Worm (Caenorhabditis elegans) whole organism, L2 larva: Measurements from ENCODE around the gene ZC190.2.

Experiments used
- C34F6.9 ChIP-seq: fragments of 150-350 bp; optimal IDR thresholded peaks from 2 replicates; lab custom pipeline; 2014; ENCODE audit warnings: missing biosample characterization, missing genetic modification characterization
- Y55F3AM.14 ChIP-seq: fragments of 200-800 bp; sonication (Bioruptor generic); optimal IDR thresholded peaks from 2 replicates; lab custom pipeline; 2018; ENCODE audit warnings: mild to moderate bottlenecking, missing genetic modification characterization, missing compliant biosample characterization
- ZK546.5 ChIP-seq: sonication (generic microtip); optimal IDR thresholded peaks from 2 replicates; lab custom pipeline; 2017; ENCODE audit warnings: missing biosample characterization, missing genetic modification characterization
- aly-2 ChIP-seq: fragments of 150-350 bp; optimal IDR thresholded peaks from 2 replicates; lab custom pipeline; 2014; ENCODE audit warnings: missing biosample characterization, missing genetic modification characterization
- ceh-16 ChIP-seq: fragments of 150-350 bp; optimal IDR thresholded peaks from 2 replicates; lab custom pipeline; 2014; ENCODE audit warnings: missing biosample characterization, missing genetic modification characterization
- ceh-82 ChIP-seq: fragments of 150-350 bp; optimal IDR thresholded peaks from 2 replicates; lab custom pipeline; 2014; ENCODE audit warnings: missing biosample characterization, missing genetic modification characterization
- crh-2 ChIP-seq: sonication (generic microtip); optimal IDR thresholded peaks from 2 replicates; lab custom pipeline; 2017; ENCODE audit warnings: missing biosample characterization, missing genetic modification characterization
- dmd-4 ChIP-seq: sonication (generic microtip); optimal IDR thresholded peaks from 2 replicates; lab custom pipeline; 2017; ENCODE audit warnings: missing biosample characterization, missing genetic modification characterization
- egl-27 ChIP-seq: sonication (generic microtip); optimal IDR thresholded peaks from 3 replicates; lab custom pipeline; 2017; ENCODE audit warnings: missing biosample characterization, missing genetic modification reagents, missing genetic modification characterization
- elt-1 ChIP-seq: fragments of 150-350 bp; optimal IDR thresholded peaks from 2 replicates; lab custom pipeline; 2014; ENCODE audit warnings: missing biosample characterization, missing genetic modification characterization
- fos-1 ChIP-seq: fragments of 150-350 bp; optimal IDR thresholded peaks from 2 replicates; lab custom pipeline; 2014; ENCODE audit warnings: missing biosample characterization, missing genetic modification characterization
- gmeb-1 ChIP-seq: fragments of 150-350 bp; optimal IDR thresholded peaks from 2 replicates; lab custom pipeline; 2014; ENCODE audit warnings: missing biosample characterization, missing genetic modification characterization
- lin-13 ChIP-seq: fragments of 150-350 bp; optimal IDR thresholded peaks from 2 replicates; lab custom pipeline; 2014; ENCODE audit warnings: missing biosample characterization, missing genetic modification reagents, missing genetic modification characterization
- lin-39 ChIP-seq: fragments of 150-350 bp; optimal IDR thresholded peaks from 2 replicates; lab custom pipeline; 2014; ENCODE audit warnings: missing biosample characterization, missing genetic modification reagents, missing genetic modification characterization
- lsy-2 ChIP-seq, 2 experiments: fragments of 150-350 bp in 1 of 2; sonication (generic microtip) in 1 of 2; optimal IDR thresholded peaks; 2 replicates each; lab custom pipeline; 2014 to 2017; ENCODE audit warnings: missing biosample characterization in 2 of 2, missing genetic modification characterization in 2 of 2
- mab-5 ChIP-seq: fragments of 150-350 bp; optimal IDR thresholded peaks from 2 replicates; lab custom pipeline; 2014; ENCODE audit warnings: missing biosample characterization, missing genetic modification characterization
- mbf-1 ChIP-seq: sonication (generic microtip); optimal IDR thresholded peaks from 2 replicates; lab custom pipeline; 2017; ENCODE audit warnings: missing biosample characterization, missing genetic modification characterization
- mdl-1 ChIP-seq, 2 experiments: fragments of 150-350 bp in 1 of 2; sonication (generic microtip) in 1 of 2; optimal IDR thresholded peaks; 2 replicates each; lab custom pipeline; 2017; ENCODE audit warnings: missing biosample characterization in 2 of 2, missing genetic modification characterization in 2 of 2
- nhr-10 ChIP-seq: sonication (generic microtip); optimal IDR thresholded peaks from 2 replicates; lab custom pipeline; 2017; ENCODE audit warnings: missing biosample characterization, missing genetic modification characterization
- nhr-12 ChIP-seq: fragments of 150-350 bp; optimal IDR thresholded peaks from 2 replicates; lab custom pipeline; 2014; ENCODE audit warnings: missing biosample characterization, missing genetic modification characterization
- nhr-21 ChIP-seq: fragments of 150-350 bp; optimal IDR thresholded peaks from 2 replicates; lab custom pipeline; 2014; ENCODE audit warnings: missing biosample characterization, missing genetic modification characterization
- nhr-23 ChIP-seq: fragments of 150-350 bp; optimal IDR thresholded peaks from 2 replicates; lab custom pipeline; 2014; ENCODE audit warnings: missing biosample characterization, missing genetic modification reagents, missing genetic modification characterization
- nhr-237 ChIP-seq: fragments of 150-350 bp; optimal IDR thresholded peaks from 2 replicates; lab custom pipeline; 2014; ENCODE audit warnings: missing biosample characterization, missing genetic modification characterization
- nhr-25 ChIP-seq: fragments of 150-350 bp; sonication (generic microtip); optimal IDR thresholded peaks from 3 replicates; lab custom pipeline; 2014; ENCODE audit warnings: missing biosample characterization, missing genetic modification characterization
- nhr-6 ChIP-seq: fragments of 150-350 bp; optimal IDR thresholded peaks from 2 replicates; lab custom pipeline; 2014; ENCODE audit warnings: missing biosample characterization, missing genetic modification characterization
- nhr-77 ChIP-seq: fragments of 150-350 bp; optimal IDR thresholded peaks from 2 replicates; lab custom pipeline; 2014; ENCODE audit warnings: missing biosample characterization, missing genetic modification characterization
- peb-1 ChIP-seq: fragments of 150-350 bp; optimal IDR thresholded peaks from 2 replicates; lab custom pipeline; 2014; ENCODE audit warnings: missing biosample characterization, missing genetic modification characterization
- skn-1 ChIP-seq: sonication (generic microtip); optimal IDR thresholded peaks from 2 replicates; lab custom pipeline; 2017; ENCODE audit warnings: missing biosample characterization, missing genetic modification characterization
- sma-3 ChIP-seq: sonication (generic microtip); optimal IDR thresholded peaks from 2 replicates; lab custom pipeline; 2016; ENCODE audit warnings: missing genetic modification reagents, missing genetic modification characterization, missing compliant biosample characterization
- snpc-4 ChIP-seq: fragments of 150-350 bp; optimal IDR thresholded peaks from 2 replicates; lab custom pipeline; 2014; ENCODE audit warnings: missing biosample characterization, missing genetic modification characterization
- unc-39 ChIP-seq: fragments of 150-350 bp; optimal IDR thresholded peaks from 2 replicates; lab custom pipeline; 2014; ENCODE audit warnings: missing biosample characterization, missing genetic modification characterization
- unc-55 ChIP-seq: fragments of 150-350 bp; sonication (generic microtip); optimal IDR thresholded peaks from 3 replicates; lab custom pipeline; 2014; ENCODE audit warnings: missing biosample characterization, missing genetic modification reagents, missing genetic modification characterization
- unc-62 ChIP-seq: fragments of 150-350 bp; optimal IDR thresholded peaks from 2 replicates; lab custom pipeline; 2014; ENCODE audit warnings: missing biosample characterization, missing genetic modification reagents, missing genetic modification characterization
- zag-1 ChIP-seq: fragments of 150-350 bp; optimal IDR thresholded peaks from 2 replicates; lab custom pipeline; 2014; ENCODE audit warnings: missing biosample characterization, missing genetic modification characterization
- ztf-1 ChIP-seq: fragments of 200-800 bp; sonication (Bioruptor generic); conservative IDR thresholded peaks from 2 replicates; pipeline ENCODE4 v1.3.6; 2022; ENCODE audit warnings: missing genetic modification characterization, missing compliant biosample characterization
- ztf-4 ChIP-seq: fragments of 150-350 bp; optimal IDR thresholded peaks from 2 replicates; lab custom pipeline; 2014; ENCODE audit warnings: missing biosample characterization, missing genetic modification characterization

The ZC190.2 gene

DNA sequence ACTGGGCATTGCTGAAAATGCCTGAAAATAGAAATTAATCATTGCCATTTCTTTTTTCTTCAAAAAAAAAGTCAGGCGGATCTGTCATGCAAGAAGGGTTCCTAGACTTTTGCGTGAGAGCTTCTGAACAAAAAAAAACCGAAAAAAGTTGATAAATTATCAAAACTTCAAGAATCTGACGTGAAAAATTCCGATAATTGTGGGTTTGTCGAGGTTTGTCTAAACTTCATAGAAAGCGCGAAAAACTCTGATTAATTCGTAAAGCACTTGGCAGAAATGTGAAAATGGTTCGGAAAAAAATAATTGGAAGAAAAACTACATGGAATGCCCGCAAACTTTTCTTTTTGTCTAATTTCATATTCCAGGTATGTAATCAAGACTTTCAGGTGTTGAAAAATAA, 7.7 kb upstream of the ZC190.2 start, which contains the start of gene ZC190.5:
TSS of gene ZC190.5 (minus strand) at position 101 of the 400 bp plus-strand sequence.
- TF ChIP-seq ceh-16 (tag; lab: Kevin White, UChicago) = no peak
- TF ChIP-seq snpc-4 (tag; lab: Kevin White, UChicago) = no peak
- TF ChIP-seq nhr-10 (tag; lab: Kevin White, UChicago) = no peak
- no peak for TF ChIP-seq sma-3 (GFP tag; lab: Kevin White, UChicago)
- TF ChIP-seq crh-2 (tag; lab: Kevin White, UChicago) = no peak
- no peak for TF ChIP-seq egl-27 (tag; lab: Kevin White, UChicago)
- TF ChIP-seq gmeb-1 (tag; lab: Kevin White, UChicago) = no peak
- TF ChIP-seq lin-13 (GFP tag; lab: Kevin White, UChicago) = no peak
- TF ChIP-seq peb-1 (tag; lab: Kevin White, UChicago) = no peak
- TF ChIP-seq nhr-237 (tag; lab: Kevin White, UChicago) = no peak
- TF ChIP-seq lin-39 (tag; lab: Kevin White, UChicago) = no peak

DNA sequence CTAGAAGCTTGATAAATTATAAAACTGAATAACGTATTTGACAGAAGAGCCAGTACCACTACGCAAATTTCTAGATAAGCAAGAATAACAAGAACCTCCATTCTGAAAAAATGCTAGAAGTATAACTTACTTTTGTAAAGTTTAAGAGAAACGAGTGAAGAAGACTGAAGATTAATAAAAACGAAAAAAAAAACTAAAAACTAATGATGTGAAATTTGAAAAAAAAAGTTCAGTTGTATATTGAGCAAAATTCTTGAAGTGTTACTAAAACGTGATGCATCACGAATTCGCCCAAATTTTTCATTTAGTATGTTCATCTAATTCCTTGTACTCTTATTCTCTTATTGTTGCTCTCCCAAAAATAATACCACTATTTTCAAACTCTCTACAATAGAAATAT, 4.0 kb upstream of the ZC190.2 start, which contains the start of gene ZC190.6:
TSS of gene ZC190.6 (minus strand) at position 101 of the 400 bp plus-strand sequence.
- TF ChIP-seq nhr-77 (tag; lab: Kevin White, UChicago) = no peak
- TF ChIP-seq zag-1 (tag; lab: Kevin White, UChicago) = no peak
- TF ChIP-seq nhr-237 (tag; lab: Kevin White, UChicago) = no peak
- TF ChIP-seq dmd-4 (tag; lab: Kevin White, UChicago) = no peak
- TF ChIP-seq, all 48 proteins: peak for 0

DNA sequence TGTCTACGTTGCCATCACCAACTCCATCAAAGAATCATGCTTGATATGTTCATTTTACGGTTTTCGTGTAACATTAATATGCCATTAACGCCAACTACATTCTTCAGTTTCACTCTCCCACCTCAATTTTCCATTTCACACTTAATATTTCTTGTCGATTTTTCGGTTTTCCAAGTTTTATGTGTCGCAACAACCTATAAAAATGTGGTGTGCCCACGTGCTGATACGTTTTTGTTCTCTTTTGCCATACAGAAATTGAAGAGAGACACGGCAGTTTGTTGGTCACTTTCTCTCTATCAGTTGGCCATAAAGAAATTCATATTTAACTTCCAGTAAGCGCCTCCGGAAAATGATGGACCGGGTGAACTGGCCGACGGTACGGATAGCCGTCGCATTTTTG, 1.6 kb downstream of the ZC190.2 start, which contains the start of gene cln-3.3:
TSS of gene cln-3.3 (plus strand) at position 334 of the 400 bp plus-strand sequence.
- TF ChIP-seq fos-1 (tag; lab: Kevin White, UChicago) (peak; percentile 15), aly-2 (tag; lab: Kevin White, UChicago) (no peak)

DNA sequence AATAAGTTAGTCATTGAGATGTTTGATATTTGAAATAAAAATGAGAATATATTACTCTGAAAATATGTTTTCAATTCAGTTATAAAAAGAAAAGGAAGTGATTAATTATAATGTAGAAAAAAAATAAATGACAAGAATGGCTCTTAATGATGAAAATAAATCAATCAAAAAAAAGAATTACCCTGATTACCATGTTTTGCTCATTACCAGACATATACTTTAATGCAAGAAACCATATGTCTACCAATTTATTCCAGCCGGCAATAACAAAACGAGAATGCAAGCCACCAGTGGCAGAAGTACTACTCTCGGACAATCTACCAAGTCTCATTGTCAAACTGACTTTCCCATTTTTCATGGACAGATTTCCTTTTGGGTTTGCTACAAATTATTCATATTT, 2.6 kb downstream of the ZC190.2 start:
- no peak for TF ChIP-seq zag-1 (tag; lab: Kevin White, UChicago)
- TF ChIP-seq mbf-1 (tag; lab: Kevin White, UChicago) = no peak
- TF ChIP-seq gmeb-1 (tag; lab: Kevin White, UChicago) = no peak
- no peak for TF ChIP-seq lin-39 (tag; lab: Kevin White, UChicago)
- TF ChIP-seq ztf-4 (tag; lab: Kevin White, UChicago) = no peak
- no peak for TF ChIP-seq ZK546.5 (tag; lab: Kevin White, UChicago)
- no peak for TF ChIP-seq ceh-16 (tag; lab: Kevin White, UChicago)
- no peak for TF ChIP-seq egl-27 (tag; lab: Kevin White, UChicago)
- no peak for TF ChIP-seq Y55F3AM.14 (GFP tag; lab: Kevin White, UChicago)
- no peak for TF ChIP-seq nhr-10 (tag; lab: Kevin White, UChicago)
- no peak for TF ChIP-seq crh-2 (tag; lab: Kevin White, UChicago)
- TF ChIP-seq elt-1 = no peak
- TF ChIP-seq skn-1 (tag; lab: Kevin White, UChicago) = no peak
- TF ChIP-seq nhr-6 (tag; lab: Kevin White, UChicago) = no peak
- no peak for TF ChIP-seq nhr-25 (tag; lab: Kevin White, UChicago)
- no peak for TF ChIP-seq mab-5 (tag; lab: Kevin White, UChicago)
- TF ChIP-seq, all 48 proteins: peak for 0

DNA sequence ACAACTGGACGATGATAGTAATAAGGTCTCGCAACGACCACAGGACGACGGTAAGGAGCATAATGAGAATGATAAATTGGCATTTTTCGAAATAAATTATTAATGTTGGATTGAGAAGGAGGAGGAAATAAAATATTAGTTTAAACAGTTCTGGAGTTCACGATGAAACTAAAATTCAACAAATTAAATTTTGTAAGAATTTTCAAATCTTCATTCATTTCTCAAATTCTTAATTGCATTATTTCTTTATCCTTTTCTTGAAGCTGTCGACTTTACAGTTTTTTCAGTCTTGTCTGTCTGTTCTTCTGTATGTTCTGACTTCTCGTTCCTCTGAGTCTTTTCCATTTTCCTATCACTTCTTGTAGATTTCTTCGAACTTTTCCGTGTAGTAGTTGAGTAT, 5.6 kb downstream of the ZC190.2 start, which contains the start of gene ZC190.7:
TSS of gene ZC190.7 (minus strand) at position 101 of the 400 bp plus-strand sequence.
- TF ChIP-seq lsy-2 (tag; optimal IDR thresholded peaks at IDR 0.05; lab: Kevin White, UChicago) (no peak), ceh-82 (no peak), unc-62 (GFP tag; lab: Kevin White, UChicago) (no peak), C34F6.9 (tag; lab: Kevin White, UChicago) (no peak), mab-5 (tag; lab: Kevin White, UChicago) (no peak), dmd-4 (tag; lab: Kevin White, UChicago) (no peak)

DNA sequence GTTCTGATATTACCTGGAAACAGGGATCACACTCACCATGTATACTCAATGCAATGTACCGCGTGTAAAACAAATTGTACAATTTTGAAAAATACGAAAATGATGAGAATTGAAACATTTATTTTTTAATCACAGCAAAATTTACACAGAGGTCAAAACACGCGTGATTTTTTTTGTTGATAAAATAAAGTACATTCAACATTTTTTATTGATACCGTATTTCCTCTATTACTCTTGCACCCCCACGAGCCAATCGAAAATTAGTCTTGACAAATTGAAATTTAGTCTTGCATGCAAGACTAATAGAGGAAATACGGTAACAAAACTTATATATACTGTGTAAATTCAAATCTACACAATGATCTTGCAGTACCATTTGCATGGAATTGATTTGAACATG, 6.6 kb downstream of the ZC190.2 start, which contains the start of gene ZC190.8:
TSS of gene ZC190.8 (minus strand) at position 101 of the 400 bp plus-strand sequence.
- TF ChIP-seq unc-55 (no peak), elt-1 (no peak), nhr-23 (tag; lab: Kevin White, UChicago) (no peak), lsy-2 (tag; optimal IDR thresholded peaks at IDR 0.05; lab: Kevin White, UChicago) (no peak), ceh-16 (tag; lab: Kevin White, UChicago) (no peak), unc-39 (tag; lab: Kevin White, UChicago) (no peak), nhr-21 (tag; lab: Kevin White, UChicago) (no peak), nhr-25 (tag; lab: Kevin White, UChicago) (no peak), nhr-6 (tag; lab: Kevin White, UChicago) (no peak), ztf-1 (no peak), nhr-12 (tag; lab: Kevin White, UChicago) (no peak), lin-13 (GFP tag; lab: Kevin White, UChicago) (no peak), mdl-1 (tag; optimal IDR thresholded peaks at IDR 0.05; lab: Kevin White, UChicago) (no peak), ztf-4 (tag; lab: Kevin White, UChicago) (no peak), nhr-77 (tag; lab: Kevin White, UChicago) (no peak), Y55F3AM.14 (GFP tag; lab: Kevin White, UChicago) (no peak), ZK546.5 (tag; lab: Kevin White, UChicago) (no peak), peb-1 (tag; lab: Kevin White, UChicago) (no peak), nhr-10 (tag; lab: Kevin White, UChicago) (no peak), zag-1 (tag; lab: Kevin White, UChicago) (no peak)
